Fruit fly (Drosophila melanogaster) whole organism, embryonic: ENCODE data around the gene CG2898.

ENCODE experiments used
- Abd-B ChIP-seq: fragments of 200-800 bp; sonication (Bioruptor generic); optimal IDR thresholded peaks from 2 replicates; lab custom pipeline; 2018; ENCODE audit warnings: missing biosample characterization, mild to moderate bottlenecking, missing genetic modification characterization, moderate library complexity
- Atf3 ChIP-seq: fragments of 200-800 bp; sonication (Bioruptor generic); optimal IDR thresholded peaks from 3 replicates; lab custom pipeline; 2016; ENCODE audit warnings: missing biosample characterization, missing genetic modification characterization
- CG10431 ChIP-seq: fragments of 200-800 bp; sonication (Bioruptor generic); optimal IDR thresholded peaks from 3 replicates; lab custom pipeline; 2018; ENCODE audit warnings: missing biosample characterization, mild to moderate bottlenecking, missing genetic modification characterization
- CG11695 ChIP-seq: fragments of 200-800 bp; sonication (Bioruptor generic); IDR thresholded peaks from 3 replicates; pipeline ENCODE4 v1.3.6; 2022; ENCODE audit warnings: missing biosample characterization, missing genetic modification characterization
- CG12155 ChIP-seq: fragments of 200-800 bp; sonication (Bioruptor generic); optimal IDR thresholded peaks from 3 replicates; lab custom pipeline; 2016; ENCODE audit warnings: missing biosample characterization, missing genetic modification characterization
- CG12236 ChIP-seq: fragments of 200-800 bp; sonication (Bioruptor generic); optimal IDR thresholded peaks from 2 replicates; lab custom pipeline; 2016; ENCODE audit warnings: missing biosample characterization, missing genetic modification characterization
- CG13775 ChIP-seq: fragments of 200-800 bp; sonication (Bioruptor generic); optimal IDR thresholded peaks from 3 replicates; lab custom pipeline; 2017; ENCODE audit warnings: missing biosample characterization, mild to moderate bottlenecking, missing genetic modification characterization
- CG17568 ChIP-seq: fragments of 200-800 bp; sonication (Bioruptor generic); optimal IDR thresholded peaks from 2 replicates; lab custom pipeline; 2018; ENCODE audit warnings: missing biosample characterization, mild to moderate bottlenecking, missing genetic modification characterization, moderate library complexity
- CG2712 ChIP-seq: fragments of 200-800 bp; optimal IDR thresholded peaks from 3 replicates; lab custom pipeline; 2019; ENCODE audit warnings: missing biosample characterization, mild to moderate bottlenecking, missing genetic modification characterization, moderate library complexity
- CG3281 ChIP-seq: fragments of 200-800 bp; sonication (Bioruptor generic); optimal IDR thresholded peaks from 3 replicates; lab custom pipeline; 2017; ENCODE audit warnings: missing biosample characterization, mild to moderate bottlenecking, missing genetic modification characterization
- CG4328 ChIP-seq: fragments of 200-800 bp; sonication (Bioruptor generic); optimal IDR thresholded peaks from 3 replicates; lab custom pipeline; 2017; ENCODE audit warnings: missing biosample characterization, missing genetic modification reagents, missing genetic modification characterization
- CG43689 ChIP-seq: fragments of 200-800 bp; sonication (Bioruptor generic); IDR thresholded peaks from 2 replicates; pipeline ENCODE4 v1.3.6; 2022; ENCODE audit warnings: missing biosample characterization, missing genetic modification characterization
- CG7745 ChIP-seq: fragments of 200-800 bp; sonication (Bioruptor generic); optimal IDR thresholded peaks from 2 replicates; lab custom pipeline; 2018; ENCODE audit warnings: missing biosample characterization, mild to moderate bottlenecking, missing genetic modification characterization, moderate library complexity
- CG7987 ChIP-seq: fragments of 200-800 bp; sonication (Bioruptor generic); optimal IDR thresholded peaks from 2 replicates; lab custom pipeline; 2018; ENCODE audit warnings: missing biosample characterization, mild to moderate bottlenecking, missing genetic modification characterization, moderate library complexity
- CG8281 ChIP-seq: fragments of 200-800 bp; sonication (Bioruptor generic); optimal IDR thresholded peaks from 2 replicates; lab custom pipeline; 2018; ENCODE audit warnings: missing biosample characterization, mild to moderate bottlenecking, missing genetic modification characterization, moderate library complexity
- CG9817 ChIP-seq: fragments of 200-800 bp; sonication (Bioruptor generic); optimal IDR thresholded peaks from 2 replicates; lab custom pipeline; 2018; ENCODE audit warnings: missing biosample characterization, mild to moderate bottlenecking, missing genetic modification characterization, moderate library complexity
- Chrac-16 ChIP-seq: fragments of 200-800 bp; sonication (Bioruptor generic); optimal IDR thresholded peaks from 3 replicates; lab custom pipeline; 2016; ENCODE audit warnings: missing biosample characterization, missing genetic modification characterization
- CoRest ChIP-seq: fragments of 200-800 bp; sonication (Bioruptor generic); optimal IDR thresholded peaks from 3 replicates; lab custom pipeline; 2018; ENCODE audit warnings: missing biosample characterization, mild to moderate bottlenecking, missing genetic modification characterization, moderate library complexity
- E2f1 ChIP-seq: fragments of 200-800 bp; sonication (Bioruptor generic); IDR thresholded peaks from 2 replicates; pipeline ENCODE4 v1.3.6; 2022; ENCODE audit warnings: missing biosample characterization, missing genetic modification characterization
- E2f2 ChIP-seq: fragments of 200-800 bp; sonication (Bioruptor generic); IDR thresholded peaks from 2 replicates; pipeline ENCODE4 v1.3.6; 2022; ENCODE audit warnings: missing biosample characterization, missing genetic modification characterization
- Hr3 ChIP-seq: fragments of 200-800 bp; sonication (Bioruptor generic); optimal IDR thresholded peaks from 3 replicates; lab custom pipeline; 2016; ENCODE audit warnings: missing biosample characterization, missing genetic modification characterization
- Hr78 ChIP-seq, 2 experiments: fragments of 200-800 bp in 1 of 2; fragments of >200 bp in 1 of 2; sonication (Bioruptor generic) in 1 of 2; optimal IDR thresholded peaks; 2 replicates each; lab custom pipeline; 2017 to 2019; ENCODE audit warnings: missing biosample characterization in 2 of 2, missing genetic modification characterization in 2 of 2, mild to moderate bottlenecking in 1 of 2, moderate library complexity in 1 of 2
- MTF-1 ChIP-seq: fragments of 200-800 bp; sonication (Bioruptor generic); optimal IDR thresholded peaks from 2 replicates; lab custom pipeline; 2018; ENCODE audit warnings: missing biosample characterization, mild to moderate bottlenecking, missing genetic modification characterization, borderline replicate concordance
- Nf-YB ChIP-seq: fragments of 200-800 bp; sonication (Bioruptor generic); optimal IDR thresholded peaks from 3 replicates; lab custom pipeline; 2019; ENCODE audit warnings: missing biosample characterization, mild to moderate bottlenecking, missing genetic modification characterization, moderate library complexity
- Oli ChIP-seq: fragments of 200-800 bp; sonication (Bioruptor generic); optimal IDR thresholded peaks from 2 replicates; lab custom pipeline; 2018; ENCODE audit warnings: missing biosample characterization, mild to moderate bottlenecking, missing genetic modification characterization, moderate library complexity
- PHDP ChIP-seq: fragments of 200-800 bp; sonication (Bioruptor generic); optimal IDR thresholded peaks from 3 replicates; lab custom pipeline; 2018; ENCODE audit warnings: missing biosample characterization, mild to moderate bottlenecking, missing genetic modification characterization, moderate library complexity
- Ptx1 ChIP-seq: fragments of 200-800 bp; sonication (Bioruptor generic); IDR thresholded peaks from 2 replicates; pipeline ENCODE4 v1.3.6; 2022; ENCODE audit warnings: missing biosample characterization, missing genetic modification characterization
- Ravus ChIP-seq: fragments of 200-800 bp; sonication (Bioruptor generic); IDR thresholded peaks from 2 replicates; pipeline ENCODE4 v1.3.6; 2022; ENCODE audit warnings: missing biosample characterization, missing genetic modification characterization
- Six4 ChIP-seq: fragments of 200-800 bp; sonication (Bioruptor generic); optimal IDR thresholded peaks from 2 replicates; lab custom pipeline; 2016; ENCODE audit warnings: missing biosample characterization, missing genetic modification characterization
- Sox102F ChIP-seq: fragments of 200-800 bp; sonication (Bioruptor generic); optimal IDR thresholded peaks from 2 replicates; lab custom pipeline; 2018; ENCODE audit warnings: missing biosample characterization, mild to moderate bottlenecking, missing genetic modification characterization, moderate library complexity
- Sry-β ChIP-seq: fragments of 200-800 bp; sonication (Bioruptor generic); optimal IDR thresholded peaks from 2 replicates; lab custom pipeline; 2018; ENCODE audit warnings: missing biosample characterization, mild to moderate bottlenecking, missing genetic modification characterization, moderate library complexity
- chinmo ChIP-seq: fragments of 200-800 bp; sonication (Bioruptor generic); IDR thresholded peaks from 4 replicates; pipeline ENCODE4 v1.3.6; 2022; ENCODE audit warnings: missing biosample characterization, missing genetic modification characterization; ENCODE audit not compliant: partially characterized antibody
- croc ChIP-seq: fragments of 200-800 bp; sonication (Bioruptor generic); conservative IDR thresholded peaks from 3 replicates; pipeline ENCODE4 v1.3.6; 2022; ENCODE audit warnings: missing biosample characterization, missing genetic modification characterization
- cwo ChIP-seq: fragments of 200-800 bp; sonication (Bioruptor generic); optimal IDR thresholded peaks from 3 replicates; lab custom pipeline; 2017; ENCODE audit warnings: missing biosample characterization, missing genetic modification characterization, mild to moderate bottlenecking, moderate library complexity, missing genetic modification reagents
- dmrt99B ChIP-seq: fragments of 200-800 bp; sonication (Bioruptor generic); optimal IDR thresholded peaks from 2 replicates; lab custom pipeline; 2018; ENCODE audit warnings: missing biosample characterization, mild to moderate bottlenecking, missing genetic modification characterization, moderate library complexity
- ems ChIP-seq: fragments of 200-800 bp; sonication (Bioruptor generic); optimal IDR thresholded peaks from 3 replicates; lab custom pipeline; 2016; ENCODE audit warnings: missing biosample characterization, missing genetic modification characterization
- fd64A ChIP-seq: fragments of 200-800 bp; sonication (Bioruptor generic); optimal IDR thresholded peaks from 3 replicates; lab custom pipeline; 2018; ENCODE audit warnings: missing biosample characterization, mild to moderate bottlenecking, missing genetic modification characterization
- fd96Cb ChIP-seq: fragments of 200-800 bp; sonication (Bioruptor generic); optimal IDR thresholded peaks from 2 replicates; lab custom pipeline; 2018; ENCODE audit warnings: missing biosample characterization, mild to moderate bottlenecking, missing genetic modification characterization, moderate library complexity
- ind ChIP-seq: fragments of 200-800 bp; sonication (Bioruptor generic); optimal IDR thresholded peaks from 3 replicates; lab custom pipeline; 2016; ENCODE audit warnings: missing biosample characterization, missing genetic modification characterization
- insv ChIP-seq, 2 experiments: fragments of 200-800 bp; sonication (Bioruptor generic); optimal IDR thresholded peaks; 3 replicates each; lab custom pipeline; 2016 to 2018; ENCODE audit warnings: missing biosample characterization in 2 of 2, missing genetic modification characterization in 2 of 2
- jumu ChIP-seq: fragments of 200-800 bp; sonication (Bioruptor generic); optimal IDR thresholded peaks from 3 replicates; lab custom pipeline; 2016; ENCODE audit warnings: missing biosample characterization, missing genetic modification characterization
- lilli ChIP-seq: fragments of 200-800 bp; sonication (Bioruptor generic); optimal IDR thresholded peaks from 3 replicates; lab custom pipeline; 2016; ENCODE audit warnings: missing biosample characterization, missing genetic modification characterization
- odd ChIP-seq: fragments of 200-800 bp; sonication (Bioruptor generic); optimal IDR thresholded peaks from 2 replicates; lab custom pipeline; 2017; ENCODE audit warnings: missing biosample characterization, mild to moderate bottlenecking, missing genetic modification characterization
- pros ChIP-seq: fragments of 200-800 bp; sonication (Bioruptor generic); optimal IDR thresholded peaks from 3 replicates; lab custom pipeline; 2019; ENCODE audit warnings: missing biosample characterization, mild to moderate bottlenecking, missing genetic modification characterization, moderate library complexity
- row ChIP-seq: fragments of 200-800 bp; sonication (Bioruptor generic); IDR thresholded peaks from 3 replicates; pipeline ENCODE4 v1.3.6; 2022; ENCODE audit warnings: missing biosample characterization, missing genetic modification characterization
- sr ChIP-seq: fragments of 200-800 bp; sonication (Bioruptor generic); IDR thresholded peaks from 3 replicates; pipeline ENCODE4 v1.3.6; 2022; ENCODE audit warnings: missing biosample characterization, missing genetic modification characterization
- unc-4 ChIP-seq: fragments of 200-800 bp; sonication (Bioruptor generic); IDR thresholded peaks from 2 replicates; pipeline ENCODE4 v1.3.6; 2022; ENCODE audit warnings: missing biosample characterization, missing genetic modification characterization; ENCODE audit not compliant: partially characterized antibody
- usp ChIP-seq: fragments of >200 bp; optimal IDR thresholded peaks from 2 replicates; lab custom pipeline; 2017; ENCODE audit warnings: missing biosample characterization, missing genetic modification characterization
- yki ChIP-seq: fragments of >200 bp; optimal IDR thresholded peaks from 3 replicates; lab custom pipeline; 2018

The CG2898 gene

DNA sequence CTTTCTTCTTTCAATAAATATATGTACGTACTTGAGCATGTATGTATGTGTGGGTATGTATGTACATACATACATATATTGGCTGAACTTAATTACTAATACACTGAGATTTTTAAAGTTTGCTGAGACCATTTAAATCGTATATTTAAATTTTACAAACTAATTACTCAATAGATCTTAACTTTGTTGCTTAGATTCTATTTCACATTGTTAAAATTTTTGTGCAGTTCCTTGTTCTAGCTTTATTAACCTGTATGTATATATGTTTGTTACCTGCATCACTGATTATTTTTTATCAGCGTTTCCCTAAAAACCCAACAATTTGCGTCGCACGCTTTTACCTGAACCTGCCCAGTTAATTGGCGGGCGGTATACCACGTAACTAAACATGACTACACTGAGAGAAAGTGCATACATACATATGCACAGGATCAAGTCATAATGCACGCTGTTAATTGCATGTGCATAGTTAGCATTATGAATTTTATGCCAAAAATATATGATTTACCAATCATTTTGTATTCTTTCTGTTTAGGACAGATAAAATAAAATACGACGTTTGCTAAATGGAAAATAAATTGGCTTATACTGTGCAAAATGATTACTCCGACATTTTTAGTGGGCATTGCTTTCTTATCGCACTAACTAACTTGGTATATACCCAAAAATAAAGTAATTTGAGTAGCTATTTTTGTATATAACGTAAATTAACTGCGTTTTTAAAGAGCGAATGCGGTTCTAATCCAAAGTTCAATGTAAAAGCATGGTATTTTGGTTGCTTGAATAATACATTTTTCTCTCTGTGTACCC, 12.4 kb upstream of the CG2898 start (continued):
- peak; percentile 5 for TF ChIP-seq CG4328 (GFP tag; lab: Kevin White, UChicago)
- TF ChIP-seq row (GFP tag; lab: Robert Waterston, UW) = peak; percentile 35; the same call in 2 of the 3 replicates
- TF ChIP-seq Chrac-16 = peak; percentile 32
- no peak for TF ChIP-seq unc-4 (GFP tag; lab: Robert Waterston, UW)
- no peak for TF ChIP-seq E2f2
- no peak for TF ChIP-seq ems (GFP tag; lab: Kevin White, UChicago)
- no peak for TF ChIP-seq CG17568 (GFP tag; lab: Kevin White, UChicago)
- TF ChIP-seq croc (GFP tag; lab: Robert Waterston, UW) = no peak
- no peak for TF ChIP-seq CG12236 (GFP tag; lab: Kevin White, UChicago)
- TF ChIP-seq Nf-YB (GFP tag; lab: Kevin White, UChicago) = no peak
- TF ChIP-seq cwo (GFP tag; lab: Kevin White, UChicago) = peak; percentile 10
- peak; percentile 26 for TF ChIP-seq lilli (GFP tag; lab: Kevin White, UChicago)
- peak; percentile 41 for TF ChIP-seq CG13775 (GFP tag; lab: Kevin White, UChicago)
- peak; percentile 2 for TF ChIP-seq Six4 (GFP tag; lab: Kevin White, UChicago)
- TF ChIP-seq E2f1 (GFP tag; lab: Robert Waterston, UW) = no peak
- no peak for TF ChIP-seq MTF-1
- TF ChIP-seq Abd-B (GFP tag; lab: Kevin White, UChicago) = no peak
- no peak for TF ChIP-seq chinmo (GFP tag; lab: Robert Waterston, UW)
- TF ChIP-seq Sox102F (GFP tag; lab: Kevin White, UChicago) = peak; percentile 30
- TF ChIP-seq CoRest (tag; lab: Kevin White, UChicago) = peak; percentile 42
- peak; percentile 13 for TF ChIP-seq CG12155 (GFP tag; lab: Kevin White, UChicago)
- TF ChIP-seq Ptx1 (GFP tag; lab: Robert Waterston, UW) = 0 out of 2 replicates have a peak, but pooled peaks have one; percentile 30
- TF ChIP-seq CG11695 (GFP tag; lab: Robert Waterston, UW) = no peak
- TF ChIP-seq Atf3 (GFP tag; lab: Kevin White, UChicago) = no peak
- TF ChIP-seq pros (GFP tag; lab: Kevin White, UChicago) = no peak
- TF ChIP-seq CG3281 (GFP tag; lab: Kevin White, UChicago) = peak; percentile 13
- TF ChIP-seq CG43689 = no peak
- TF ChIP-seq Sry-β (GFP tag; lab: Kevin White, UChicago) = no peak
- TF ChIP-seq fd64A (GFP tag; lab: Kevin White, UChicago) = no peak
- TF ChIP-seq CG9817 (tag; lab: Kevin White, UChicago) = no peak
- no peak for TF ChIP-seq CG7987 (GFP tag; lab: Kevin White, UChicago)
- TF ChIP-seq insv (GFP tag; optimal IDR thresholded peaks at IDR 0.05; lab: Kevin White, UChicago) = no peak
- no peak for TF ChIP-seq yki (lab: Kevin White, UChicago)
- peak; percentile 26 for TF ChIP-seq Hr3 (GFP tag; lab: Kevin White, UChicago)
- TF ChIP-seq odd (GFP tag; lab: Kevin White, UChicago) = no peak
- peak; percentile 40 for TF ChIP-seq fd96Cb (tag; lab: Kevin White, UChicago)
- TF ChIP-seq CG8281 (tag; lab: Kevin White, UChicago) = no peak
- peak; percentile 1 for TF ChIP-seq jumu
- TF ChIP-seq CG2712 = peak; percentile 3
- TF ChIP-seq Hr78 (GFP tag; optimal IDR thresholded peaks at IDR 0.05; lab: Kevin White, UChicago) = no peak
- no peak for TF ChIP-seq usp (GFP tag; lab: Kevin White, UChicago)
- TF ChIP-seq Oli (tag; lab: Kevin White, UChicago) = peak; percentile 53
- TF ChIP-seq dmrt99B (tag; lab: Kevin White, UChicago) = peak; percentile 43
- no peak for TF ChIP-seq CG7745 (tag; lab: Kevin White, UChicago)
- TF ChIP-seq PHDP = peak; percentile 3
- TF ChIP-seq Ravus = no peak
- TF ChIP-seq CG10431 (GFP tag; lab: Kevin White, UChicago) = no peak
- TF ChIP-seq ind (GFP tag; lab: Kevin White, UChicago) = peak; percentile 37
- no peak for TF ChIP-seq sr (GFP tag; lab: Robert Waterston, UW)
